Fruit fly (Drosophila melanogaster): ENCODE measurements around the gene CG43342.

The CG43342 gene

DNA sequence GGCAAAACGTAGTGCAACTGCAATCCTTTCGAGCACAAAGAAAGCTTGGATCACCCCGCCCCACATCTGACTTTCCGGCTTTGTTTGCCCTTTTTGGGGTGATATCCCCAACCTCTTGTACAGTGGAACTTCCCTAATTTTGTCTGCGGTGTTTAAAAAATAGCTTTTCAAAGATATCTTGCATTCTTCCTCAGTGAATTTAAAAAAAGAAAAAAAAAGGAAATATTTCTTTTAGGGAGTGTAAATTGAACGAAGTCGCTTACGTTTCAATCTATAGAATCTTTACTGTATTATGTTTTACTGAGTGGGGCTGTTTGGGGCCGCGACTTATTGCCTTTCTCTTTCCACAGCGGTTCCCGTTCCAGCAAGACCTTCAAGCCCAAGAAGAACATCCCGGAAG, 40.5 kb downstream of the CG43342 start (continued):
- TF ChIP-seq Bdp1 (GFP tag; optimal IDR thresholded peaks at IDR 0.05) (no peak), CG12744 (GFP tag; optimal IDR thresholded peaks at IDR 0.05) (peak; percentile 10), CG32767 (GFP tag; IDR thresholded peaks at IDR 0.05) (peak; percentile 60; the same call in 1 of the 2 replicates), CG12236 (GFP tag; optimal IDR thresholded peaks at IDR 0.05) (no peak), unc-4 (GFP tag; IDR thresholded peaks at IDR 0.05; ENCODE audit: partially characterized antibody) (no peak), CG33557 (GFP tag; optimal IDR thresholded peaks at IDR 0.05) (peak; percentile 32), Ravus (GFP tag; IDR thresholded peaks at IDR 0.05) (peak; percentile 43), GATAe (GFP tag; conservative IDR thresholded peaks at IDR 0.05) (no peak), CG14965 (GFP tag; optimal IDR thresholded peaks at IDR 0.05; ENCODE audit: borderline replicate concordance) (no peak), CG6654 (GFP tag; optimal IDR thresholded peaks at IDR 0.05) (no peak), Poxn (GFP tag; IDR thresholded peaks at IDR 0.05) (0 out of 2 replicates have a peak, but pooled peaks have one; percentile 36), CG6683 (GFP tag; optimal IDR thresholded peaks at IDR 0.05) (no peak), CG31441 (GFP tag; IDR thresholded peaks at IDR 0.05) (peak; percentile 56), Xbp1 (GFP tag; optimal IDR thresholded peaks at IDR 0.05) (peak; percentile 68), caup (GFP tag; optimal IDR thresholded peaks at IDR 0.05; ENCODE audit: severe bottlenecking) (peak; percentile 33), CG10979 (tag; optimal IDR thresholded peaks at IDR 0.05) (peak; percentile 28), tio (GFP tag; optimal IDR thresholded peaks at IDR 0.05) (no peak), Hr39 (optimal IDR thresholded peaks at IDR 0.05) (no peak), Jarid2 (GFP tag; optimal IDR thresholded peaks at IDR 0.05) (no peak), odd (GFP tag; optimal IDR thresholded peaks at IDR 0.05) (no peak), lov (optimal IDR thresholded peaks at IDR 0.05) (no peak), lov (GFP tag; IDR thresholded peaks at IDR 0.05) (no peak), gsb (GFP tag; IDR thresholded peaks at IDR 0.05) (peak; percentile 79), CG7839 (tag; optimal IDR thresholded peaks at IDR 0.05) (no peak), CG4820 (GFP tag; optimal IDR thresholded peaks at IDR 0.05) (peak; percentile 26), grau (tag; optimal IDR thresholded peaks at IDR 0.05) (peak; percentile 89), NfI (GFP tag; optimal IDR thresholded peaks at IDR 0.05) (peak; percentile 59), CG6254 (GFP tag; optimal IDR thresholded peaks at IDR 0.05) (no peak), chm (GFP tag; IDR thresholded peaks at IDR 0.05) (0 out of 2 replicates have a peak, but pooled peaks have one; percentile 11), tna (GFP tag; IDR thresholded peaks at IDR 0.05; ENCODE audit: partially characterized antibody) (no peak)

DNA sequence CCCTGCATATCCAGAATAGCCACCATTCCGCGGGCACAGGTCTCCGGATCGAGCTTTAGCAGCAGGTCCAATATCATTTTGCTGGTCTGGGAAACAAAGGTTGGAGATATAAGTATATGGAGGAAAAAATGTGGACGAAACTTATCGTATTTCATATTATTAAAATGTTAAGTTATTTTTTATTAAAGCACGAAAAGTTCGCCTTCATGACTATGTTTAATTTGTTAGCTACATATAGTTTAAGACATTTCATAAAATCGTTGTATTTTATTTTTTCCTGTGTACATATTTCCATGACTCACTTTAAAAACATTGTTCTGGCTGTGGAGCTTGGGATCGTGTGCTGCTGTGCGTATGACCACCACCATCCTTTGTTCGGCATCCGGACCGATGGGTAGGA, 42.9 kb downstream of the CG43342 start:
- TF ChIP-seq sc (optimal IDR thresholded peaks at IDR 0.05) (no peak), sc (GFP tag; optimal IDR thresholded peaks at IDR 0.05) (no peak), vnd (GFP tag; IDR thresholded peaks at IDR 0.05; ENCODE audit: partially characterized antibody) (no peak), az2 (GFP tag; optimal IDR thresholded peaks at IDR 0.05) (peak; percentile 4), Xbp1 (GFP tag; optimal IDR thresholded peaks at IDR 0.05) (peak; percentile 14), CG11695 (GFP tag; IDR thresholded peaks at IDR 0.05) (0 out of 3 replicates have a peak, but pooled peaks have one; percentile 33), Pdp1 (GFP tag; optimal IDR thresholded peaks at IDR 0.05) (no peak), CG12391 (tag; optimal IDR thresholded peaks at IDR 0.05) (peak; percentile 3), CG12236 (GFP tag; optimal IDR thresholded peaks at IDR 0.05) (no peak), Tbp (GFP tag; optimal IDR thresholded peaks at IDR 0.05) (no peak), croc (GFP tag; conservative IDR thresholded peaks at IDR 0.05) (no peak), CG10565 (GFP tag; optimal IDR thresholded peaks at IDR 0.05) (no peak), CG18011 (GFP tag; optimal IDR thresholded peaks at IDR 0.05) (no peak), pan (optimal IDR thresholded peaks at IDR 0.05) (no peak), pan (GFP tag; optimal IDR thresholded peaks at IDR 0.05 in 1 of 2, IDR thresholded peaks at IDR 0.05 in 1 of 2) (no peak), Bdp1 (GFP tag; optimal IDR thresholded peaks at IDR 0.05) (no peak), ind (GFP tag; optimal IDR thresholded peaks at IDR 0.05) (no peak), gt (GFP tag; IDR thresholded peaks at IDR 0.05) (no peak), CG1603 (tag; optimal IDR thresholded peaks at IDR 0.05) (peak; percentile 20), fd64A (GFP tag; optimal IDR thresholded peaks at IDR 0.05) (no peak), gem (tag; optimal IDR thresholded peaks at IDR 0.05) (peak; percentile 25), CG8944 (GFP tag; optimal IDR thresholded peaks at IDR 0.05) (no peak), Drgx (GFP tag; IDR thresholded peaks at IDR 0.05) (peak; percentile 45), CG17802 (tag; optimal IDR thresholded peaks at IDR 0.05) (no peak), fru (optimal IDR thresholded peaks at IDR 0.05) (no peak), CG43689 (GFP tag; IDR thresholded peaks at IDR 0.05) (no peak)
